Worm (Caenorhabditis elegans) whole organism, mixed stage, embryonic: ENCODE measurements around the gene rhy-1.

ENCODE experiments used
- bed-3 ChIP-seq: fragments of 200-800 bp; sonication (Bioruptor generic); optimal IDR thresholded peaks from 3 replicates; lab custom pipeline; 2018; ENCODE audit warnings: mild to moderate bottlenecking, missing genetic modification characterization, moderate library complexity, missing compliant biosample characterization
- blmp-1 ChIP-seq: fragments of 150-350 bp; optimal IDR thresholded peaks from 2 replicates; lab custom pipeline; 2014; ENCODE audit warnings: missing biosample characterization, missing genetic modification characterization
- ces-1 ChIP-seq: fragments of 150-350 bp; optimal IDR thresholded peaks from 2 replicates; lab custom pipeline; 2014; ENCODE audit warnings: missing biosample characterization, missing genetic modification reagents, missing genetic modification characterization
- hlh-1 ChIP-seq: fragments of 150-350 bp; optimal IDR thresholded peaks from 2 replicates; lab custom pipeline; 2014; ENCODE audit warnings: missing biosample characterization, missing genetic modification reagents, missing genetic modification characterization
- mab-5 ChIP-seq: fragments of 150-350 bp; optimal IDR thresholded peaks from 2 replicates; lab custom pipeline; 2014; ENCODE audit warnings: missing biosample characterization, missing genetic modification characterization
- mep-1 ChIP-seq: fragments of 150-350 bp; optimal IDR thresholded peaks from 2 replicates; lab custom pipeline; 2017; ENCODE audit warnings: missing biosample characterization, missing genetic modification reagents, missing genetic modification characterization, inconsistent platforms
- mls-2 ChIP-seq: sonication (generic microtip); optimal IDR thresholded peaks from 2 replicates; lab custom pipeline; 2016; ENCODE audit warnings: mild to moderate bottlenecking, missing genetic modification characterization, moderate library complexity, missing compliant biosample characterization
- nhr-237 ChIP-seq: fragments of 150-350 bp; optimal IDR thresholded peaks from 2 replicates; lab custom pipeline; 2014; ENCODE audit warnings: missing biosample characterization, missing genetic modification characterization
- nhr-76 ChIP-seq: sonication (generic microtip); optimal IDR thresholded peaks from 2 replicates; lab custom pipeline; 2017; ENCODE audit warnings: missing biosample characterization, missing genetic modification characterization
- pha-4 ChIP-seq: fragments of 150-350 bp; optimal IDR thresholded peaks from 2 replicates; lab custom pipeline; 2018; ENCODE audit warnings: missing biosample characterization, missing genetic modification reagents, missing genetic modification characterization
- snpc-4 ChIP-seq: fragments of 150-350 bp; optimal IDR thresholded peaks from 2 replicates; lab custom pipeline; 2014; ENCODE audit warnings: missing biosample characterization, missing genetic modification characterization
- sptf-1 ChIP-seq: sonication (generic microtip); optimal IDR thresholded peaks from 2 replicates; lab custom pipeline; 2017; ENCODE audit warnings: mild to moderate bottlenecking, missing genetic modification characterization, moderate library complexity, missing compliant biosample characterization
- tbx-8 ChIP-seq: fragments of 200-800 bp; sonication (Bioruptor generic); optimal IDR thresholded peaks from 2 replicates; lab custom pipeline; 2018; ENCODE audit warnings: mild to moderate bottlenecking, missing genetic modification characterization, moderate library complexity, missing compliant biosample characterization
- unc-39 ChIP-seq: fragments of 150-350 bp; optimal IDR thresholded peaks from 2 replicates; lab custom pipeline; 2014; ENCODE audit warnings: missing biosample characterization, missing genetic modification characterization

DNA sequence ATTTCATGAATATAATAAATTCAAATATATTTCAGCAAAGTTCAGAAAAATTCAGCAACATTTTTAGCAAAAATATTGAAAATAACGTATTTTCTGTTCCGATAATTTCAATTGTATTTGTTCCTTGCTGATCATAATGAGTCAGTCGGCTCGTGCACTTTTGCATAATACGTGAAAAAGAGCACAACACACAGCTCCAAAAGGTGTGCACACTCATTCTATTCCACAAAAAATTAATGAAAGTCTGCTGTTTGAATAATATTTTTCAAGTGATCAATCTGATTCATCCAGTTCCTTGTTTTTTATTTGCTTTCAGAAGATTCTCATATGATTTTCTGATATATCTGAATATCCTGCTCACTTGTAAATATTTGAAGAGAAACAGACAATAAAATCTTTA is 6.8 kb upstream of the rhy-1 start:
- no peak for TF ChIP-seq nhr-237 (tag; lab: Kevin White, UChicago)
- TF ChIP-seq bed-3 (GFP tag; lab: Kevin White, UChicago) = no peak
- no peak for TF ChIP-seq pha-4 (tag; lab: Kevin White, UChicago)
- no peak for TF ChIP-seq unc-39 (tag; lab: Kevin White, UChicago)
- no peak for TF ChIP-seq blmp-1
- no peak for TF ChIP-seq mls-2 (tag; lab: Kevin White, UChicago)
- TF ChIP-seq sptf-1 (tag; lab: Kevin White, UChicago) = no peak
- TF ChIP-seq mep-1 = no peak
- no peak for TF ChIP-seq tbx-8 (GFP tag; lab: Kevin White, UChicago)
- no peak for TF ChIP-seq mab-5 (tag; lab: Kevin White, UChicago)
- TF ChIP-seq ces-1 (GFP tag; lab: Kevin White, UChicago) = no peak
- no peak for TF ChIP-seq nhr-76 (tag; lab: Kevin White, UChicago)
- no peak for TF ChIP-seq snpc-4
- no peak for TF ChIP-seq hlh-1 (tag; lab: Kevin White, UChicago)
